Worm (Caenorhabditis elegans): ENCODE measurements around the gene dod-22.

Gene dod-22

DNA sequence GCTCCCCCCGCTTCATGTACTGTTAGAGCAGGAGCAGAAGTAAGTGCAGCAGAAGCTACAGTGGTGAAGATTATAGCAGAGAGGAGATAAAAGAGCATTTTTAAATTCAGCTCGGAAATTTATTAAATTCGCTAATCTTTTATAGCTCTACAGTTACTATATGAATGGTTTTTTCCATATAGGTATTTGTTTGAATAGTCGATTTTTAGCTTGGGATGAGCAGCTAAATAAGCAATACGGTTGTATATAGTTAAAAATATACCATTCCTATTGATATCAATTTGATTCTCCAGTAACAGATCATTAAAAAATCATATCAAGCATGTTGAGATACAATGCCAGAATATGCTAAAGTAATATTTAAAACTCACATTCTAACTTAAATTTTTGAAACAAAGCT lies 38.5 kb upstream of the dod-22 start, which contains the start of gene srlf-5:
srlf-5 (minus strand) TSS at position 101 of the 400 bp plus-strand sequence.
- TF ChIP-seq F13H6.1 (tag; optimal IDR thresholded peaks at IDR 0.05) = no peak
- no peak for TF ChIP-seq mbf-1 (tag; optimal IDR thresholded peaks at IDR 0.05)
- no peak for TF ChIP-seq Y55F3AM.14 (GFP tag; optimal IDR thresholded peaks at IDR 0.05)
- TF ChIP-seq elt-3 (tag; optimal IDR thresholded peaks at IDR 0.05) = no peak
- TF ChIP-seq sem-4 (tag; optimal IDR thresholded peaks at IDR 0.05) = no peak
- TF ChIP-seq ztf-1 (GFP tag; conservative IDR thresholded peaks at IDR 0.05) = no peak
- no peak for TF ChIP-seq aly-2 (tag; optimal IDR thresholded peaks at IDR 0.05)
- no peak for TF ChIP-seq nhr-21 (tag; optimal IDR thresholded peaks at IDR 0.05)
- TF ChIP-seq sma-9 (GFP tag; optimal IDR thresholded peaks at IDR 0.05) = no peak
- no peak for TF ChIP-seq sma-9 (tag; optimal IDR thresholded peaks at IDR 0.05)
- TF ChIP-seq nhr-23 (tag; optimal IDR thresholded peaks at IDR 0.05) = no peak
- TF ChIP-seq nhr-237 (tag; optimal IDR thresholded peaks at IDR 0.05) = no peak
- TF ChIP-seq gmeb-1 (tag; optimal IDR thresholded peaks at IDR 0.05) = no peak
- TF ChIP-seq blmp-1 (tag; optimal IDR thresholded peaks at IDR 0.05; ENCODE audit: insufficient read depth) = no peak
- TF ChIP-seq snpc-4 (tag; optimal IDR thresholded peaks at IDR 0.05) = no peak
- TF ChIP-seq dmd-4 (tag; optimal IDR thresholded peaks at IDR 0.05) = no peak
- TF ChIP-seq unc-39 (tag; optimal IDR thresholded peaks at IDR 0.05) = no peak
- no peak for TF ChIP-seq nhr-77 (tag; optimal IDR thresholded peaks at IDR 0.05)
- no peak for TF ChIP-seq ztf-4 (tag; optimal IDR thresholded peaks at IDR 0.05)
- TF ChIP-seq ZK546.5 (tag; optimal IDR thresholded peaks at IDR 0.05) = no peak

- TF ChIP-seq lin-11 (tag; optimal IDR thresholded peaks at IDR 0.05) (no peak), sma-3 (GFP tag; optimal IDR thresholded peaks at IDR 0.05) (peak; percentile 52), Y55F3AM.14 (GFP tag; optimal IDR thresholded peaks at IDR 0.05) (no peak), gmeb-1 (tag; optimal IDR thresholded peaks at IDR 0.05) (peak; percentile 24), ceh-82 (tag; optimal IDR thresholded peaks at IDR 0.05) (no peak), sma-9 (GFP tag; optimal IDR thresholded peaks at IDR 0.05) (peak; percentile 67), sma-9 (tag; optimal IDR thresholded peaks at IDR 0.05) (no peak), crh-2 (tag; optimal IDR thresholded peaks at IDR 0.05) (peak; percentile 41), fos-1 (tag; optimal IDR thresholded peaks at IDR 0.05) (peak; percentile 90)
Observed at ce11 chrIV:12936221-12936776, 28.9 kb upstream of the dod-22 start, which contains the start of the genes cld-1 and dod-21. Gene cld-1, minus strand, starts transcription at chrIV:12936271. Gene dod-21, plus strand, starts transcription at chrIV:12936738.

DNA sequence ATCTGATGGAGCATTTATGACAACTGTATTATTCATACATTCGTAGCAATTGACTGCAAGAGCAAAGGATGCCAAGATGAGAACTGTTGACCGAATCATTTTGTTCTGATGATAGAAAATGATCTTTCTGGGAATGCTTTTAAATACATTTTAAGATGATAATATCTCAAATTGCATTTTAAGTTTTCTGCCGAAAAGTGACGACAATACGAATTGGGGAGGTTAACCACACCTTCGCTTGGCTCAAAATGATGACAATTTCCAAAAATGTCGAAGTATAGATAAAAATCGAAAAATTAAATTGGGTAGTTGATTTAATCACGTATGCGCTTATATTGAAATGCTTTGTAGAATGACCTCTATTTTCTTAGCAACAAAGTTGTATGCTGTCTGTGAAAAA lies 23.9 kb upstream of the dod-22 start, which contains the start of gene dod-24:
dod-24 (minus strand) TSS at position 101 of the 400 bp plus-strand sequence.
- TF ChIP-seq nhr-23 (tag; optimal IDR thresholded peaks at IDR 0.05) (no peak), ztf-4 (tag; optimal IDR thresholded peaks at IDR 0.05) (no peak), blmp-1 (tag; optimal IDR thresholded peaks at IDR 0.05; ENCODE audit: insufficient read depth) (no peak), unc-62 (GFP tag; optimal IDR thresholded peaks at IDR 0.05) (no peak), nhr-237 (tag; optimal IDR thresholded peaks at IDR 0.05) (no peak), ceh-16 (tag; optimal IDR thresholded peaks at IDR 0.05) (no peak)

DNA sequence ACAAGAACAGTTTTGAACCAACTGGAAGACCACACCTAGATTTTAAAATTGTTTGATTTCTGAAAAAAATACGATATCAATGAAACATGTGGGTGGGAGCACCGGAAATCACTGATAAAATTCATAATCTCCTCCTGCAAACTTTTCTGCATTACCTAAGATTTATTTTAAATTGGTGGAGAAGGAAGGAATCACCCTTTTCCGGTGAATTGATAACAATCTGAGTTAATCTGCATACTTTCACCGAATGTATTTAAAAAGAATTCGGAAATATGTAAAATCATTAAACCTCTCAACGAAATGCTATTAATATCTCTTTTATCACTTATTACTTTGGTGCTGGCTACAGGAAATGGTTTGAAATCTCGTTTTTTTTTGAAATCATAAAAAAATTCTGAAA lies 22.5 kb upstream of the dod-22 start, which contains the start of gene dct-19:
dct-19 (plus strand) TSS at position 301 of the 400 bp plus-strand sequence.
- TF ChIP-seq C34F6.9 (tag; optimal IDR thresholded peaks at IDR 0.05) = no peak
- no peak for TF ChIP-seq blmp-1 (tag; optimal IDR thresholded peaks at IDR 0.05; ENCODE audit: insufficient read depth)
- no peak for TF ChIP-seq dmd-4 (tag; optimal IDR thresholded peaks at IDR 0.05)
- no peak for TF ChIP-seq R02D3.7 (tag; optimal IDR thresholded peaks at IDR 0.05)
- no peak for TF ChIP-seq Y55F3AM.14 (GFP tag; optimal IDR thresholded peaks at IDR 0.05)
- TF ChIP-seq F13H6.1 (tag; optimal IDR thresholded peaks at IDR 0.05) = no peak
- no peak for TF ChIP-seq nhr-10 (tag; optimal IDR thresholded peaks at IDR 0.05)
- no peak for TF ChIP-seq ama-1 (optimal IDR thresholded peaks at IDR 0.05)
- TF ChIP-seq peb-1 (tag; optimal IDR thresholded peaks at IDR 0.05) = no peak
- TF ChIP-seq alr-1 (tag; optimal IDR thresholded peaks at IDR 0.05) = no peak
- TF ChIP-seq crh-2 (tag; optimal IDR thresholded peaks at IDR 0.05) = no peak
- no peak for TF ChIP-seq nhr-25 (tag; optimal IDR thresholded peaks at IDR 0.05)

- TF ChIP-seq ceh-82 (tag; optimal IDR thresholded peaks at IDR 0.05) = no peak
- TF ChIP-seq blmp-1 (tag; optimal IDR thresholded peaks at IDR 0.05; ENCODE audit: insufficient read depth) = no peak
- no peak for TF ChIP-seq F13H6.1 (tag; optimal IDR thresholded peaks at IDR 0.05)
- TF ChIP-seq sma-9 (GFP tag; optimal IDR thresholded peaks at IDR 0.05) = no peak
- no peak for TF ChIP-seq sma-9 (tag; optimal IDR thresholded peaks at IDR 0.05)
- TF ChIP-seq ZK546.5 (tag; optimal IDR thresholded peaks at IDR 0.05) = no peak
- no peak for TF ChIP-seq alr-1 (tag; optimal IDR thresholded peaks at IDR 0.05)
- TF ChIP-seq sma-3 (GFP tag; optimal IDR thresholded peaks at IDR 0.05) = no peak
- TF ChIP-seq lin-13 (GFP tag; optimal IDR thresholded peaks at IDR 0.05) = no peak
- no peak for TF ChIP-seq nhr-11 (tag; optimal IDR thresholded peaks at IDR 0.05)
- no peak for TF ChIP-seq snpc-4 (tag; optimal IDR thresholded peaks at IDR 0.05)
- no peak for TF ChIP-seq sem-4 (tag; optimal IDR thresholded peaks at IDR 0.05)
- no peak for TF ChIP-seq egl-27 (tag; optimal IDR thresholded peaks at IDR 0.05)
- no peak for TF ChIP-seq elt-1 (tag; optimal IDR thresholded peaks at IDR 0.05)
- no peak for TF ChIP-seq peb-1 (tag; optimal IDR thresholded peaks at IDR 0.05)
- no peak for TF ChIP-seq gmeb-1 (tag; optimal IDR thresholded peaks at IDR 0.05)
- no peak for TF ChIP-seq ztf-4 (tag; optimal IDR thresholded peaks at IDR 0.05)
- no peak for TF ChIP-seq nhr-6 (tag; optimal IDR thresholded peaks at IDR 0.05)
- TF ChIP-seq ceh-16 (tag; optimal IDR thresholded peaks at IDR 0.05) = no peak
- TF ChIP-seq C34F6.9 (tag; optimal IDR thresholded peaks at IDR 0.05) = no peak
- no peak for TF ChIP-seq nhr-21 (tag; optimal IDR thresholded peaks at IDR 0.05)
Observed at ce11 chrIV:12946488-12946887, 18.7 kb upstream of the dod-22 start, which contains the start of gene F55G11.1. Gene F55G11.1, minus strand, starts transcription at chrIV:12946588.
